Fruit fly (Drosophila melanogaster): ENCODE data around the gene CG14285.

CG14285 gene

DNA sequence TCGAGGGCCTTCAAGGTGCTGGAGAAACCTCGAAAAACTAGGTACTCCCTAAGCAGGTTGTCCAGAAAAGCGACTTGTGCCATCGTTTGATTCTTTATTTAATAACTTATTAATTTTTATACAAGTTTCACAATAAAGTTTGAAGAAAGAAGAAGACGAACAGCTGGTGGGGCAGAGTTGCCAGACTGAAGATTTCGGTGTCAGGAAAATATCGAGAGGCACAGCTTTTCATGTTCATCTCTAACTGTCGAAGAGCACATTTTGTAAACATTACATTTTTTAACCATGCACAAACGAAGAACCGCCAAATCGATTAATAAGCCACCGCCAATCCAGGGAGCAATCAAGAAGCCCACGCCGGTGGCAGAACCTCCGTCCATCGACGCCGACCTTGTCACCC, 1.0 kb upstream of the CG14285 start, which contains the start of the genes CG6005 and CG14286 (continued):
- TF ChIP-seq NK7.1 (GFP tag; optimal IDR thresholded peaks at IDR 0.05), result no peak
- TF ChIP-seq CG4360 (GFP tag; IDR thresholded peaks at IDR 0.05), result no peak
- TF ChIP-seq ato (GFP tag; IDR thresholded peaks at IDR 0.05; ENCODE audit: partially characterized antibody), result peak; percentile 84
- peak; percentile 3 for TF ChIP-seq CG33557 (GFP tag; optimal IDR thresholded peaks at IDR 0.05)
- peak; percentile 93 for TF ChIP-seq Rfx (GFP tag; IDR thresholded peaks at IDR 0.05)
- peak; percentile 15 for TF ChIP-seq CG8290 (GFP tag; optimal IDR thresholded peaks at IDR 0.05)
- TF ChIP-seq CG8290 (tag; optimal IDR thresholded peaks at IDR 0.05), result peak in 1 of 2 experiments; percentile 82
- TF ChIP-seq aop (GFP tag; IDR thresholded peaks at IDR 0.05), result peak; percentile 67; the same call in 1 of the 2 replicates
- no peak for TF ChIP-seq Vsx1 (GFP tag; optimal IDR thresholded peaks at IDR 0.05)
- TF ChIP-seq CG3847 (GFP tag; IDR thresholded peaks at IDR 0.05), result peak; percentile 88
- peak; percentile 51; the same call in 1 of the 2 replicates for TF ChIP-seq Awh (GFP tag; IDR thresholded peaks at IDR 0.05)
- 0 out of 2 replicates have a peak, but pooled peaks have one; percentile 8 for TF ChIP-seq toy (GFP tag; IDR thresholded peaks at IDR 0.05)
- no peak for TF ChIP-seq CG10274 (GFP tag; optimal IDR thresholded peaks at IDR 0.05)
- TF ChIP-seq CG9817 (tag; optimal IDR thresholded peaks at IDR 0.05), result peak; percentile 46
- TF ChIP-seq jigr1 (GFP tag; IDR thresholded peaks at IDR 0.05), result no peak
- TF ChIP-seq wek (GFP tag; optimal IDR thresholded peaks at IDR 0.05), result no peak
- TF ChIP-seq CG12299 (tag; optimal IDR thresholded peaks at IDR 0.05), result no peak
- peak; percentile 68; the same call in 1 of the 2 replicates for TF ChIP-seq CG14014 (GFP tag; IDR thresholded peaks at IDR 0.05)
- TF ChIP-seq wor (GFP tag; IDR thresholded peaks at IDR 0.05), result no peak
- peak; percentile 62; the same call in 1 of the 2 replicates for TF ChIP-seq CG11247 (GFP tag; IDR thresholded peaks at IDR 0.05)
- no peak for TF ChIP-seq prd (optimal IDR thresholded peaks at IDR 0.05)
- TF ChIP-seq prd (GFP tag; IDR thresholded peaks at IDR 0.05), result peak; percentile 80
- no peak for TF ChIP-seq Dip2 (GFP tag; IDR thresholded peaks at IDR 0.05)
- no peak for TF ChIP-seq HLHmδ (GFP tag; optimal IDR thresholded peaks at IDR 0.05)
- TF ChIP-seq trh (GFP tag; optimal IDR thresholded peaks at IDR 0.05), result no peak
- TF ChIP-seq phol (tag; optimal IDR thresholded peaks at IDR 0.05), result no peak
- peak; percentile 58 for TF ChIP-seq CG7786 (GFP tag; optimal IDR thresholded peaks at IDR 0.05)
- no peak for TF ChIP-seq CG3281 (GFP tag; optimal IDR thresholded peaks at IDR 0.05)
- TF ChIP-seq CG6813 (GFP tag; optimal IDR thresholded peaks at IDR 0.05), result no peak
- TF ChIP-seq CG4707 (GFP tag; optimal IDR thresholded peaks at IDR 0.05), result peak; percentile 4
- 0 out of 2 replicates have a peak, but pooled peaks have one; percentile 9 for TF ChIP-seq CG4404 (GFP tag; IDR thresholded peaks at IDR 0.05)
- peak; percentile 88 for TF ChIP-seq CG13287 (GFP tag; IDR thresholded peaks at IDR 0.05; ENCODE audit: partially characterized antibody)
- peak; percentile 36 for TF ChIP-seq tin (GFP tag; optimal IDR thresholded peaks at IDR 0.05)
- TF ChIP-seq Myb (GFP tag; optimal IDR thresholded peaks at IDR 0.05), result peak; percentile 46
- peak; percentile 59 for TF ChIP-seq Dp (GFP tag; optimal IDR thresholded peaks at IDR 0.05)
- no peak for TF ChIP-seq CG5953 (GFP tag; IDR thresholded peaks at IDR 0.05)
- TF ChIP-seq Dek (tag; optimal IDR thresholded peaks at IDR 0.05), result peak; percentile 19
- peak; percentile 24 for TF ChIP-seq unpg (GFP tag; optimal IDR thresholded peaks at IDR 0.05)
- TF ChIP-seq az2 (GFP tag; optimal IDR thresholded peaks at IDR 0.05), result peak; percentile 74
- TF ChIP-seq dan (GFP tag; IDR thresholded peaks at IDR 0.05), result no peak
- TF ChIP-seq CG2129 (GFP tag; IDR thresholded peaks at IDR 0.05; ENCODE audit: partially characterized antibody), result peak; percentile 42; the same call in 1 of the 2 replicates
- TF ChIP-seq sob (GFP tag; IDR thresholded peaks at IDR 0.05), result peak; percentile 83
- no peak for TF ChIP-seq CG14965 (GFP tag; optimal IDR thresholded peaks at IDR 0.05; ENCODE audit: borderline replicate concordance)
- TF ChIP-seq ewg (GFP tag; optimal IDR thresholded peaks at IDR 0.05), result peak; percentile 26
- peak; percentile 67 for TF ChIP-seq CG13424 (tag; optimal IDR thresholded peaks at IDR 0.05)
- peak; percentile 82 for TF ChIP-seq CG34224 (GFP tag; IDR thresholded peaks at IDR 0.05; ENCODE audit: partially characterized antibody)
- peak; percentile 99 for TF ChIP-seq MBD-R2 (GFP tag; IDR thresholded peaks at IDR 0.05)
- no peak for TF ChIP-seq tap (tag; optimal IDR thresholded peaks at IDR 0.05)
- no peak for TF ChIP-seq kay (GFP tag; optimal IDR thresholded peaks at IDR 0.05)
- TF ChIP-seq CG12155 (GFP tag; optimal IDR thresholded peaks at IDR 0.05), result peak; percentile 74
- no peak for TF ChIP-seq Tbp (GFP tag; optimal IDR thresholded peaks at IDR 0.05)

Data from whole organism, embryonic.